Fruit fly (Drosophila melanogaster) whole organism, embryonic: ENCODE results near the gene Tps1.
A peak's percentile ranks its signal among the peaks of the same experiment; 100 is the strongest.

ENCODE experiments used
- Bgb ChIP-seq: fragments of 200-800 bp; sonication (Bioruptor generic); IDR thresholded peaks from 2 replicates; pipeline ENCODE4 v1.3.6; 2022; ENCODE audit warnings: missing biosample characterization, missing genetic modification characterization; ENCODE audit not compliant: partially characterized antibody
- Bteb2 ChIP-seq: fragments of 200-800 bp; sonication (Bioruptor generic); optimal IDR thresholded peaks from 2 replicates; lab custom pipeline; 2016; ENCODE audit warnings: missing biosample characterization, missing genetic modification characterization
- CG1024 ChIP-seq: fragments of 200-800 bp; sonication (Bioruptor generic); IDR thresholded peaks from 2 replicates; pipeline ENCODE4 v1.3.6; 2022; ENCODE audit warnings: missing biosample characterization, missing genetic modification characterization
- CG10366 ChIP-seq: fragments of 200-800 bp; sonication (Bioruptor generic); IDR thresholded peaks from 2 replicates; pipeline ENCODE4 v1.3.6; 2022; ENCODE audit warnings: missing biosample characterization, missing genetic modification characterization
- CG1233 ChIP-seq: fragments of 200-800 bp; sonication (Bioruptor generic); optimal IDR thresholded peaks from 4 replicates; lab custom pipeline; 2018; ENCODE audit warnings: missing biosample characterization, mild to moderate bottlenecking, missing genetic modification characterization
- CG14014 ChIP-seq: fragments of 200-800 bp; sonication (Bioruptor generic); IDR thresholded peaks from 2 replicates; pipeline ENCODE4 v1.3.6; 2022; ENCODE audit warnings: missing biosample characterization, missing genetic modification characterization
- CG14050 ChIP-seq: fragments of 200-800 bp; sonication (Bioruptor generic); IDR thresholded peaks from 3 replicates; pipeline ENCODE4 v1.3.6; 2022; ENCODE audit warnings: missing biosample characterization, missing genetic modification characterization
- CG14441 ChIP-seq: fragments of 200-800 bp; sonication (Bioruptor generic); IDR thresholded peaks from 2 replicates; pipeline ENCODE4 v1.3.6; 2022; ENCODE audit warnings: missing biosample characterization, missing genetic modification characterization
- CG1529 ChIP-seq: fragments of 200-800 bp; sonication (Bioruptor generic); optimal IDR thresholded peaks from 3 replicates; lab custom pipeline; 2018; ENCODE audit warnings: missing biosample characterization, missing genetic modification characterization
- CG17359 ChIP-seq: fragments of 200-800 bp; sonication (Bioruptor generic); optimal IDR thresholded peaks from 3 replicates; lab custom pipeline; 2018; ENCODE audit warnings: missing biosample characterization, mild to moderate bottlenecking, missing genetic modification characterization, moderate library complexity
- CG18599 ChIP-seq: fragments of 200-800 bp; sonication (Bioruptor generic); optimal IDR thresholded peaks from 3 replicates; lab custom pipeline; 2017; ENCODE audit warnings: missing biosample characterization, missing genetic modification characterization, mild to moderate bottlenecking, moderate library complexity, missing genetic modification reagents
- CG2678 ChIP-seq: fragments of 200-800 bp; sonication (Bioruptor generic); optimal IDR thresholded peaks from 3 replicates; lab custom pipeline; 2019; ENCODE audit warnings: missing biosample characterization, mild to moderate bottlenecking, missing genetic modification characterization, moderate library complexity
- CG31441 ChIP-seq: fragments of 200-800 bp; sonication (Bioruptor generic); IDR thresholded peaks from 2 replicates; pipeline ENCODE4 v1.3.6; 2022; ENCODE audit warnings: missing biosample characterization, missing genetic modification characterization
- CG34422 ChIP-seq: fragments of 200-800 bp; sonication (Bioruptor generic); IDR thresholded peaks from 3 replicates; pipeline ENCODE4 v1.3.6; 2022; ENCODE audit warnings: missing biosample characterization, missing genetic modification characterization
- CG4617 ChIP-seq: fragments of 200-800 bp; sonication (Bioruptor generic); optimal IDR thresholded peaks from 3 replicates; lab custom pipeline; 2016; ENCODE audit warnings: missing biosample characterization, missing genetic modification characterization, borderline replicate concordance
- CG5245 ChIP-seq: fragments of 200-800 bp; sonication (Bioruptor generic); optimal IDR thresholded peaks from 3 replicates; lab custom pipeline; 2016; ENCODE audit warnings: missing biosample characterization, missing genetic modification characterization
- CG7786 ChIP-seq: fragments of 200-800 bp; sonication (Bioruptor generic); optimal IDR thresholded peaks from 2 replicates; lab custom pipeline; 2016; ENCODE audit warnings: missing biosample characterization, missing genetic modification characterization
- CG8089 ChIP-seq: fragments of 200-800 bp; sonication (Bioruptor generic); optimal IDR thresholded peaks from 3 replicates; lab custom pipeline; 2016; ENCODE audit warnings: missing biosample characterization, missing genetic modification characterization
- CG8765 ChIP-seq: fragments of 200-800 bp; sonication (Bioruptor generic); IDR thresholded peaks from 2 replicates; pipeline ENCODE4 v1.3.6; 2022; ENCODE audit warnings: missing biosample characterization, missing genetic modification characterization
- CG9817 ChIP-seq: fragments of 200-800 bp; sonication (Bioruptor generic); optimal IDR thresholded peaks from 2 replicates; lab custom pipeline; 2018; ENCODE audit warnings: missing biosample characterization, mild to moderate bottlenecking, missing genetic modification characterization, moderate library complexity
- Hmx ChIP-seq: fragments of 200-800 bp; sonication (Bioruptor generic); optimal IDR thresholded peaks from 2 replicates; lab custom pipeline; 2016; ENCODE audit warnings: missing biosample characterization, missing genetic modification characterization
- Lpt ChIP-seq: fragments of >200 bp; optimal IDR thresholded peaks from 2 replicates; lab custom pipeline; 2018; ENCODE audit warnings: missing biosample characterization, missing genetic modification characterization
- NC2α ChIP-seq: fragments of 200-800 bp; sonication (Bioruptor generic); optimal IDR thresholded peaks from 2 replicates; lab custom pipeline; 2016; ENCODE audit warnings: missing biosample characterization, missing genetic modification characterization
- NFAT ChIP-seq: fragments of 200-800 bp; sonication (Bioruptor generic); IDR thresholded peaks from 2 replicates; pipeline ENCODE4 v1.3.6; 2022; ENCODE audit warnings: missing biosample characterization, missing genetic modification characterization
- Ptx1 ChIP-seq: fragments of 200-800 bp; sonication (Bioruptor generic); IDR thresholded peaks from 2 replicates; pipeline ENCODE4 v1.3.6; 2022; ENCODE audit warnings: missing biosample characterization, missing genetic modification characterization
- ash1 ChIP-seq: fragments of 200-800 bp; sonication (Bioruptor generic); optimal IDR thresholded peaks from 2 replicates; lab custom pipeline; 2018; ENCODE audit warnings: missing biosample characterization, mild to moderate bottlenecking, missing genetic modification characterization
- bsh ChIP-seq, 2 experiments: fragments of 200-800 bp; sonication (Bioruptor generic); optimal IDR thresholded peaks; 2 replicates each; lab custom pipeline; 2017 to 2018; ENCODE audit warnings: mild to moderate bottlenecking in 2 of 2, missing biosample characterization in 2 of 2, missing genetic modification characterization in 2 of 2, moderate library complexity in 1 of 2
- ci ChIP-seq: fragments of 200-800 bp; sonication (Bioruptor generic); IDR thresholded peaks from 3 replicates; pipeline ENCODE4 v1.3.6; 2022; ENCODE audit warnings: missing biosample characterization, missing genetic modification characterization
- crol ChIP-seq: fragments of 200-800 bp; sonication (Bioruptor generic); IDR thresholded peaks from 2 replicates; pipeline ENCODE4 v1.3.6; 2022; ENCODE audit warnings: missing biosample characterization, missing genetic modification characterization
- dati ChIP-seq: fragments of 200-800 bp; sonication (Bioruptor generic); IDR thresholded peaks from 2 replicates; pipeline ENCODE4 v1.3.6; 2022; ENCODE audit warnings: missing biosample characterization, missing genetic modification characterization
- dpn ChIP-seq, 2 experiments: fragments of 200-800 bp; sonication (Bioruptor generic); optimal IDR thresholded peaks; 3 replicates each; lab custom pipeline; 2016; ENCODE audit warnings: missing biosample characterization in 2 of 2, missing genetic modification characterization in 2 of 2
- fd102C ChIP-seq: fragments of 200-800 bp; sonication (Bioruptor generic); optimal IDR thresholded peaks from 2 replicates; lab custom pipeline; 2018; ENCODE audit warnings: missing biosample characterization, mild to moderate bottlenecking, missing genetic modification characterization, moderate library complexity
- hbn ChIP-seq: fragments of 200-800 bp; sonication (Bioruptor generic); IDR thresholded peaks from 2 replicates; pipeline ENCODE4 v1.3.6; 2022; ENCODE audit warnings: missing biosample characterization, missing genetic modification characterization; ENCODE audit not compliant: partially characterized antibody
- hth ChIP-seq: fragments of >200 bp; optimal IDR thresholded peaks from 2 replicates; lab custom pipeline; 2017; ENCODE audit warnings: inconsistent platforms
- insv ChIP-seq, 2 experiments: fragments of 200-800 bp; sonication (Bioruptor generic); optimal IDR thresholded peaks; 3 replicates each; lab custom pipeline; 2016 to 2018; ENCODE audit warnings: missing biosample characterization in 2 of 2, missing genetic modification characterization in 2 of 2
- inv ChIP-seq: fragments of 200-800 bp; sonication (Bioruptor generic); IDR thresholded peaks from 2 replicates; pipeline ENCODE4 v1.3.6; 2022; ENCODE audit warnings: missing biosample characterization, missing genetic modification characterization; ENCODE audit not compliant: partially characterized antibody
- ken ChIP-seq: fragments of 200-800 bp; sonication (Bioruptor generic); IDR thresholded peaks from 3 replicates; pipeline ENCODE4 v1.3.6; 2022; ENCODE audit warnings: missing biosample characterization, missing genetic modification characterization
- nau ChIP-seq: fragments of 200-800 bp; sonication (Bioruptor generic); optimal IDR thresholded peaks from 3 replicates; lab custom pipeline; 2017; ENCODE audit warnings: missing biosample characterization, mild to moderate bottlenecking, missing genetic modification characterization, missing genetic modification reagents
- oc ChIP-seq: fragments of 200-800 bp; sonication (Bioruptor generic); optimal IDR thresholded peaks from 2 replicates; lab custom pipeline; 2018; ENCODE audit warnings: missing biosample characterization, mild to moderate bottlenecking, missing genetic modification characterization, moderate library complexity
- prd ChIP-seq, 3 experiments: fragments of >200 bp in 2 of 3; fragments of 200-800 bp in 1 of 3; sonication (Bioruptor generic) in 1 of 3; optimal IDR thresholded peaks in 2 of 3; IDR thresholded peaks in 1 of 3; 2 replicates in 2 of 3; 3 replicates in 1 of 3; pipeline versions ENCODE4 v1.3.6 to Lab custom; 2017 to 2022; ENCODE audit warnings: missing biosample characterization in 1 of 3, missing genetic modification characterization in 1 of 3
- ranshi ChIP-seq: fragments of 200-800 bp; sonication (Bioruptor generic); IDR thresholded peaks from 2 replicates; pipeline ENCODE4 v1.3.6; 2022; ENCODE audit warnings: missing biosample characterization, missing genetic modification characterization
- ro ChIP-seq: fragments of 200-800 bp; sonication (Bioruptor generic); IDR thresholded peaks from 2 replicates; pipeline ENCODE4 v1.3.6; 2022; ENCODE audit warnings: missing biosample characterization, missing genetic modification characterization
- sqz ChIP-seq: fragments of 200-800 bp; sonication (Bioruptor generic); optimal IDR thresholded peaks from 3 replicates; lab custom pipeline; 2018; ENCODE audit warnings: missing biosample characterization, mild to moderate bottlenecking, missing genetic modification characterization
- stc ChIP-seq: fragments of 200-800 bp; sonication (Bioruptor generic); IDR thresholded peaks from 2 replicates; pipeline ENCODE4 v1.3.6; 2022; ENCODE audit warnings: missing biosample characterization, missing genetic modification characterization
- tio ChIP-seq: fragments of 200-800 bp; sonication (Bioruptor generic); optimal IDR thresholded peaks from 2 replicates; lab custom pipeline; 2017; ENCODE audit warnings: missing biosample characterization, missing genetic modification characterization, inconsistent platforms
- tna ChIP-seq: fragments of 200-800 bp; sonication (Bioruptor generic); IDR thresholded peaks from 2 replicates; pipeline ENCODE4 v1.3.6; 2022; ENCODE audit warnings: missing biosample characterization, missing genetic modification characterization; ENCODE audit not compliant: partially characterized antibody
- ttk ChIP-seq: fragments of 200-800 bp; sonication (Bioruptor generic); IDR thresholded peaks from 2 replicates; pipeline ENCODE4 v2.1.2; 2022; ENCODE audit warnings: missing biosample characterization, missing genetic modification characterization
- usp ChIP-seq: fragments of >200 bp; optimal IDR thresholded peaks from 2 replicates; lab custom pipeline; 2017; ENCODE audit warnings: missing biosample characterization, missing genetic modification characterization
- vnd ChIP-seq: fragments of 200-800 bp; sonication (Bioruptor generic); IDR thresholded peaks from 3 replicates; pipeline ENCODE4 v1.3.6; 2022; ENCODE audit warnings: missing biosample characterization, missing genetic modification characterization; ENCODE audit not compliant: partially characterized antibody
- zen ChIP-seq: fragments of 200-800 bp; sonication (Bioruptor generic); optimal IDR thresholded peaks from 3 replicates; lab custom pipeline; 2018; ENCODE audit warnings: missing biosample characterization, mild to moderate bottlenecking, missing genetic modification characterization, moderate library complexity
- zf30C ChIP-seq: fragments of 200-800 bp; sonication (Bioruptor generic); optimal IDR thresholded peaks from 3 replicates; lab custom pipeline; 2018; ENCODE audit warnings: missing biosample characterization, mild to moderate bottlenecking, missing genetic modification characterization

Gene Tps1

DNA sequence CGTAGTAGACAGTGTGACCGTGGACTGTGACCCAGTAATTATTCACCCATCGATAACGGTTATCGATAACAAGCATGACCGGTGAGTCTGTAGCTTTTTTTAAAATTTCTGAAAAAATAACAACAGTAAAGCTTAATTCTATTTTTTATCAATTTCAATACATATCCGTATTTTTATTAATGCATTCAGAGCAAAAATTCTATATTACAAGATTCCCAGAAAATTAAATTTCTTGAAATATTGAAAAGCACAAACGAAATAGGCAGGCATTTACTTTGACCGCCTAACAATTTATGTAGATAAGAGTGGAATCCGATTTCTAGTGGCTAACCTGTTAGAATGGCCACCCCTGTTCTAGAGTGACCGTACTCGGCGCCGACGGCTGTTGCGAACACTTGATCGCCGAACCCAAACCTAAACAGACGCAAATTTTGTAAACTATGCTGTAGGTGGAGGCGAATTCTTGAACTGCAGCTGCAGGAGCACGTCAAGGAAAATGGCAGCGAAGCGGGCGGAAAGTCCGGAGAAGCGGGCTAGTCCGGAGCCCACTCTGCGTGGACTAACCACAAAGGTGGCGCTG is 5.8 kb downstream of the Tps1 start, which contains the start of gene CG3652:
Gene CG3652 (minus strand): TSS at position 35 of the 580 bp plus-strand sequence.
- TF ChIP-seq ci (GFP tag; lab: Robert Waterston, UW), result no peak
- TF ChIP-seq NC2α (GFP tag; lab: Kevin White, UChicago), result no peak
- peak; percentile 67 for TF ChIP-seq CG4617 (GFP tag; lab: Kevin White, UChicago)
- no peak for TF ChIP-seq tio (GFP tag; lab: Kevin White, UChicago)
- no peak for TF ChIP-seq stc (GFP tag; lab: Robert Waterston, UW)
- no peak for TF ChIP-seq nau (GFP tag; lab: Kevin White, UChicago)
- peak; percentile 23 for TF ChIP-seq CG7786
- TF ChIP-seq oc (tag; lab: Kevin White, UChicago), result no peak
- TF ChIP-seq CG2678, result no peak
- TF ChIP-seq CG34422, result no peak
- no peak for TF ChIP-seq CG8089 (GFP tag; lab: Kevin White, UChicago)
- TF ChIP-seq ash1 (GFP tag; lab: Kevin White, UChicago), result no peak
- TF ChIP-seq Bgb (GFP tag; lab: Robert Waterston, UW), result peak; percentile 29; the same call in 1 of the 2 replicates
- no peak for TF ChIP-seq ken
- no peak for TF ChIP-seq ranshi (GFP tag; lab: Robert Waterston, UW)
- TF ChIP-seq NFAT (GFP tag; lab: Robert Waterston, UW), result no peak
- TF ChIP-seq prd (optimal IDR thresholded peaks at IDR 0.05; lab: Kevin White, UChicago), result no peak
- TF ChIP-seq prd (GFP tag; IDR thresholded peaks at IDR 0.05; lab: Robert Waterston, UW), result peak; percentile 38; the same call in 1 of the 3 replicates
- no peak for TF ChIP-seq fd102C (GFP tag; lab: Kevin White, UChicago)
- TF ChIP-seq CG5245 (GFP tag; lab: Kevin White, UChicago), result peak; percentile 0
- TF ChIP-seq Lpt (GFP tag; lab: Kevin White, UChicago), result no peak
- TF ChIP-seq CG18599 (GFP tag; lab: Kevin White, UChicago), result no peak
- TF ChIP-seq hbn (GFP tag; lab: Robert Waterston, UW), result no peak
- peak; percentile 38; the same call in 1 of the 2 replicates for TF ChIP-seq inv
- no peak for TF ChIP-seq crol (GFP tag; lab: Robert Waterston, UW)
- peak; percentile 21 for TF ChIP-seq zen (tag; lab: Kevin White, UChicago)
- no peak for TF ChIP-seq CG31441 (GFP tag; lab: Robert Waterston, UW)
- no peak for TF ChIP-seq CG9817 (tag; lab: Kevin White, UChicago)
- no peak for TF ChIP-seq CG14014 (GFP tag; lab: Robert Waterston, UW)
- TF ChIP-seq ttk, result no peak
- TF ChIP-seq usp, result no peak
- peak; percentile 14 for TF ChIP-seq Bteb2 (GFP tag; lab: Kevin White, UChicago)
- no peak for TF ChIP-seq ro (GFP tag; lab: Robert Waterston, UW)
- no peak for TF ChIP-seq CG10366 (GFP tag; lab: Robert Waterston, UW)
- peak; percentile 18; the same call in 1 of the 2 replicates for TF ChIP-seq Ptx1 (GFP tag; lab: Robert Waterston, UW)
- TF ChIP-seq vnd (GFP tag; lab: Robert Waterston, UW), result no peak
- no peak for TF ChIP-seq tna (GFP tag; lab: Robert Waterston, UW)
- no peak for TF ChIP-seq CG1529 (GFP tag; lab: Kevin White, UChicago)
- peak; percentile 4 to 48 for TF ChIP-seq dpn (GFP tag; optimal IDR thresholded peaks at IDR 0.05; lab: Kevin White, UChicago)
- TF ChIP-seq sqz (GFP tag; lab: Kevin White, UChicago), result no peak
- no peak for TF ChIP-seq hth (lab: Kevin White, UChicago)
- no peak for TF ChIP-seq Hmx (GFP tag; lab: Kevin White, UChicago)
- TF ChIP-seq CG14050 (GFP tag; lab: Robert Waterston, UW), result no peak
- no peak for TF ChIP-seq CG14441 (GFP tag; lab: Robert Waterston, UW)
- TF ChIP-seq bsh (GFP tag; optimal IDR thresholded peaks at IDR 0.05; lab: Kevin White, UChicago), result no peak
- TF ChIP-seq CG1233 (GFP tag; lab: Kevin White, UChicago), result no peak
- no peak for TF ChIP-seq CG17359 (tag; lab: Kevin White, UChicago)
- TF ChIP-seq CG1024 (GFP tag; lab: Robert Waterston, UW), result no peak
- TF ChIP-seq CG8765, result no peak
- TF ChIP-seq dati (GFP tag; lab: Robert Waterston, UW), result no peak
- TF ChIP-seq insv (GFP tag; optimal IDR thresholded peaks at IDR 0.05; lab: Kevin White, UChicago), result no peak
- TF ChIP-seq zf30C (GFP tag; lab: Kevin White, UChicago), result no peak
